Fruit fly (Drosophila melanogaster) whole organism, pupa: ENCODE data around the gene dyw.

Experiments used
- CG10348 ChIP-seq: fragments of 200-800 bp; sonication (Bioruptor generic); IDR thresholded peaks from 2 replicates; pipeline ENCODE4 v1.3.6; 2022; ENCODE audit warnings: missing biosample characterization, missing genetic modification characterization
- CG12605 ChIP-seq: fragments of 200-800 bp; sonication (Bioruptor generic); IDR thresholded peaks from 2 replicates; pipeline ENCODE4 v1.3.6; 2022; ENCODE audit warnings: missing biosample characterization, missing genetic modification characterization
- CG14655 ChIP-seq: fragments of 200-800 bp; sonication (Bioruptor generic); optimal IDR thresholded peaks from 3 replicates; lab custom pipeline; 2017; ENCODE audit warnings: mild to moderate bottlenecking, missing biosample characterization, missing genetic modification reagents, missing genetic modification characterization
- CG8301 ChIP-seq: fragments of 200-800 bp; sonication (Bioruptor generic); optimal IDR thresholded peaks from 2 replicates; lab custom pipeline; 2018; ENCODE audit warnings: missing biosample characterization, mild to moderate bottlenecking, missing genetic modification characterization
- CG9948 ChIP-seq: fragments of 200-800 bp; sonication (Bioruptor generic); optimal IDR thresholded peaks from 2 replicates; lab custom pipeline; 2018; ENCODE audit warnings: missing biosample characterization, mild to moderate bottlenecking, missing genetic modification characterization, moderate library complexity
- EcR ChIP-seq: fragments of 200-800 bp; sonication (Bioruptor generic); optimal IDR thresholded peaks from 3 replicates; lab custom pipeline; 2019; ENCODE audit warnings: missing biosample characterization, missing genetic modification characterization, mild to moderate bottlenecking, moderate library complexity, missing genetic modification reagents
- Pif1A ChIP-seq: fragments of 200-800 bp; sonication (Bioruptor generic); optimal IDR thresholded peaks from 3 replicates; lab custom pipeline; 2016; ENCODE audit warnings: missing biosample characterization, missing genetic modification characterization
- Pif1B ChIP-seq: fragments of 200-800 bp; sonication (Bioruptor generic); optimal IDR thresholded peaks from 3 replicates; lab custom pipeline; 2016; ENCODE audit warnings: missing biosample characterization, missing genetic modification characterization
- gl ChIP-seq: fragments of 200-800 bp; sonication (Bioruptor generic); optimal IDR thresholded peaks from 2 replicates; lab custom pipeline; 2018; ENCODE audit warnings: missing biosample characterization, mild to moderate bottlenecking, missing genetic modification characterization

DNA sequence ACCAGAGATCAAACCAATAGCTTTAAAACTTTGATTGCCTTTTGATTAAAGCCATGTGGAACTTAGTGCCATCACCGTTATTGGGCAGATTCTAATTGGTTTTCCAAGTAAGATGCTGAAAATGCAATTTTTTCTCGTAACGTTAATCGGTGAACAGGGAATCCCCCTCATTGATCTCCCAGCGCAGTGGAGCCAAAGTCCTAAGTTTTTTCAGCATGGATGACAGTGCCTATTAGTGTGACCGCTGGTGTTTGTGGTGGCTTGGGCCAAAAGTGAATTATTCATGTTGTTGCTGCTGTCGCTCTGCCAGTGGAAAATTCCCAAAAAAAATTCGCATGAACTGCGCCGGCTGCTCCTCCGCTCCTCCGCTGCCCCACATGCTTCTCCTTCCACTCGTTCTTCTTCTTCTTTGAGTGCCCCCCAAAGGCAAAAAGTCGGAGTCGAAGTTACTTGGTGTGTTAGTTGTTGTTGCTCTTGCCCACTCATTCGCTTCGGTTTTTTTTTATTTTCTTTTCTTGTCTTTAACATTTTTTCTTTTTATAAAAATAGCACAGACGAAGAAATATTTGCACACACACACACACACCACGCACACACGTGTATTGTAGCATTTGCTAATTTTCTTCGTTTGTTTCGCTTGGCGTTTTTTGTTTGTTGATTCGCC is 45.6 kb downstream of the dyw start:
- TF ChIP-seq CG14655 (GFP tag; lab: Kevin White, UChicago) (peak; percentile 70), CG12605 (GFP tag; lab: Robert Waterston, UW) (peak; percentile 68), Pif1B (no peak), CG10348 (GFP tag; lab: Robert Waterston, UW) (0 out of 2 replicates have a peak, but pooled peaks have one; percentile 38), CG9948 (tag; lab: Kevin White, UChicago) (peak; percentile 58), Pif1A (GFP tag; lab: Kevin White, UChicago) (peak; percentile 41), CG8301 (tag; lab: Kevin White, UChicago) (peak; percentile 61), EcR (GFP tag; lab: Kevin White, UChicago) (no peak), gl (no peak)
